Fruit fly (Drosophila melanogaster): ENCODE results near the gene se.

se gene

DNA sequence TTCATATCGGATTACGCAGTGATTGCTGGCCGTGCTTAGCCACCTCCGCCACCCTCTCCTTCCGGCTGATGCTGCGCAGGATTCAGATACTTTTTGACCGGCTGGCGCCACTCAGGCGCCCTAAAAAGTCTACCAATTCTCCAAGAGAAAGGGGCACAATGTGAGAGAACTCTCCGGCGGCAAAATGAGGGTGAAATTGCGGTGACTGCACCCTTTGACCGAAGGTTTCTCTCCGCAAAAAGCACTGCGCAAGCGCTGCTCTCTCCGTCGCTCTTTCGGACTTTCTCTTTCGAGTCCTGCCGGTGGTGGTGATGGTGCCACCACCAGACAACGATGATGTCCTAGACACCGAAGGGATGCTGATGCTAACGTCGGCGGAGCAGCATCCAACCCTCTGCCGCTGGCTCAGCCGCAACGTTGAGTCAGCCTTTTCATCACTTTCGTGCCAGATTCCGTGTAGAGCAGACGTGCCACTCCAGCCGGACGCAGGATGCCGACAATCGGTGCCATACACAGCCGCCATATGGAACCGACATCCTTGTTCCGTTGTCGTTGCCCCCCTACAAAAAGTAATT lies 39.5 kb downstream of the se start:
- no peak for TF ChIP-seq noc (tag; optimal IDR thresholded peaks at IDR 0.05)

DNA sequence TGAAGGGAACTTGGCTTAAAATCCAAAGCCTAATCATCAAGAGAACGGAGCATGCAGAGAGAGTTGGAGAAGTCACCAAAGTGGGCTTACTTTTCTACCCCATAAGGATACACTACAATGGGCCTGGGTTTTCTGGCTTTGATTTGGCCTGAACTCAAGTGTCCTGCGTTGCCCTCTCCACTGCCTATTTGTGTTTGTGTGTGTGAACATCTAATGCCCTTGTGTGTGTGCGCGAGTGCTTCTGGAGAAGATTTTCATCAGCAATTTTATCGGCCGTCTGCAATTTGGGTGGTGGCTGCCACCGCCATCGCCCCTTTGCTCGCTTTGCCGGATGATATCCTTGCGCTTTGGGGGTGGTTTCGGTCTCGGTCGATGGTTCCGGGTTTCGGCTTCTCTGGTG lies 40.3 kb downstream of the se start:
- TF ChIP-seq noc (tag; optimal IDR thresholded peaks at IDR 0.05): no peak

Measured in whole organism, larva.